Fruit fly (Drosophila melanogaster) ovary, adult (tissue): ENCODE data around the gene S1P.

Experiments used
- CG17801 ChIP-seq: fragments of 200-800 bp; optimal IDR thresholded peaks from 2 replicates; lab custom pipeline; 2019; ENCODE audit warnings: missing biosample characterization, mild to moderate bottlenecking, missing genetic modification characterization, moderate library complexity; ENCODE audit not compliant: partially characterized antibody

S1P gene

DNA sequence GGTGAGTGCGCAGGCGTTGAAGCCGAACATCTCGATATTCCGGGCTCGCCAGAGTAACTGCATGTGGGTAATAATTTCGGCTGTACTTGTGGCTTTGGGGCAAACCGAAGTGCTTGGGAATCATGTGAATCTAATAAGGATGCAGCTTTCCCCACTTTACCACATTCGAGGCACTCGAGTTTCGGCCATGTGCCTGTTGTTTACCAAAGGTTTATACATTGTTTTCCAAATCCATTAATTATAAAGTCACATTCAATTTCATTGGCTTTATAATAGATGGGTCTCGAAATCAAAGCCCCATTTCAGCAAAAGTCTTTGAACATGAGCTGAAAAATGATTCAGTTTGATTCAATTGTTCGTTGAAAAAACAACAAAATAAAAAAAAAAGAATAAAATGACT, 52.0 kb downstream of the S1P start, which contains the start of gene CG7634:
Gene CG7634, plus strand, starts transcription at position 301 of the 400 bp plus-strand sequence.
- TF ChIP-seq CG17801: no peak
